Worm (Caenorhabditis elegans): ENCODE results near the gene fbxa-113.

DNA sequence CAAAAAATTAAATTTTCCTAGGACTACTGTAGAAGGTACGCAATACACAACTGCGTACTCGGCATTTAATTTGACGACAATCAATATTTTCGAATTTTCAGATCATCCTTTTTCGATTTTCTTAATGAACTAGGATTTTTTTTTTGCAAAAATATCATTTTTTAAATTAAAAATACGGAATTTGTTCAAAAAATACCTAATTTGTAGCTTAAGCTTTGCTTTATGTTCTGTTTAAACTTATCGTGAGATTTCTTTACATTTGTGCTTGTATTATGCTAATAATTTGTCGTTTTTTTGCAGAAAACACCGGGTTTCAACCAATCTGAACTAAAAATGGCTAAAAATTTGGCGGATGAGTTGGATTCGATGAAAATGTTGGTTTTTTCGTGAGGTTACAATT, 6.5 kb upstream of the fbxa-113 start, which contains the start of gene ftr-1:
- no peak for TF ChIP-seq him-1 (tag; optimal IDR thresholded peaks at IDR 0.05)
- no peak for TF ChIP-seq W03F9.2 (tag; optimal IDR thresholded peaks at IDR 0.05)
